Fruit fly (Drosophila melanogaster) whole organism, pupa: Measurements from ENCODE around the gene CG43120.

ENCODE experiments used
- CG10348 ChIP-seq: fragments of 200-800 bp; sonication (Bioruptor generic); IDR thresholded peaks from 2 replicates; pipeline ENCODE4 v1.3.6; 2022; ENCODE audit warnings: missing biosample characterization, missing genetic modification characterization
- CG12605 ChIP-seq: fragments of 200-800 bp; sonication (Bioruptor generic); IDR thresholded peaks from 2 replicates; pipeline ENCODE4 v1.3.6; 2022; ENCODE audit warnings: missing biosample characterization, missing genetic modification characterization
- CG13204 ChIP-seq: fragments of 200-800 bp; sonication (Bioruptor generic); optimal IDR thresholded peaks from 2 replicates; lab custom pipeline; 2018; ENCODE audit warnings: missing biosample characterization, mild to moderate bottlenecking, missing genetic modification characterization, moderate library complexity
- CG14655 ChIP-seq: fragments of 200-800 bp; sonication (Bioruptor generic); optimal IDR thresholded peaks from 3 replicates; lab custom pipeline; 2017; ENCODE audit warnings: mild to moderate bottlenecking, missing biosample characterization, missing genetic modification reagents, missing genetic modification characterization
- CG15710 ChIP-seq: fragments of 200-800 bp; sonication (Bioruptor generic); optimal IDR thresholded peaks from 2 replicates; lab custom pipeline; 2018; ENCODE audit warnings: missing biosample characterization, mild to moderate bottlenecking, missing genetic modification characterization, moderate library complexity
- CG17806 ChIP-seq: fragments of 200-800 bp; sonication (Bioruptor generic); optimal IDR thresholded peaks from 2 replicates; lab custom pipeline; 2018; ENCODE audit warnings: missing biosample characterization, mild to moderate bottlenecking, missing genetic modification characterization, moderate library complexity
- CG32121 ChIP-seq: fragments of 200-800 bp; sonication (Bioruptor generic); IDR thresholded peaks from 2 replicates; pipeline ENCODE4 v1.3.6; 2022; ENCODE audit warnings: missing biosample characterization, missing genetic modification characterization
- CG34367 ChIP-seq: fragments of 200-800 bp; sonication (Bioruptor generic); optimal IDR thresholded peaks from 2 replicates; lab custom pipeline; 2018; ENCODE audit warnings: missing biosample characterization, mild to moderate bottlenecking, missing genetic modification characterization
- CG4496 ChIP-seq: fragments of 200-800 bp; sonication (Bioruptor generic); IDR thresholded peaks from 3 replicates; pipeline ENCODE4 v1.3.6; 2022; ENCODE audit warnings: missing biosample characterization, missing genetic modification characterization
- CG8159 ChIP-seq: fragments of 200-800 bp; sonication (Bioruptor generic); optimal IDR thresholded peaks from 3 replicates; lab custom pipeline; 2018; ENCODE audit warnings: missing biosample characterization, mild to moderate bottlenecking, missing genetic modification characterization, moderate library complexity
- CG8301 ChIP-seq: fragments of 200-800 bp; sonication (Bioruptor generic); optimal IDR thresholded peaks from 2 replicates; lab custom pipeline; 2018; ENCODE audit warnings: missing biosample characterization, mild to moderate bottlenecking, missing genetic modification characterization
- CG9948 ChIP-seq: fragments of 200-800 bp; sonication (Bioruptor generic); optimal IDR thresholded peaks from 2 replicates; lab custom pipeline; 2018; ENCODE audit warnings: missing biosample characterization, mild to moderate bottlenecking, missing genetic modification characterization, moderate library complexity
- D1 ChIP-seq: fragments of 200-800 bp; sonication (Bioruptor generic); optimal IDR thresholded peaks from 2 replicates; lab custom pipeline; 2018; ENCODE audit warnings: missing biosample characterization, mild to moderate bottlenecking, missing genetic modification characterization, moderate library complexity
- EcR ChIP-seq: fragments of 200-800 bp; sonication (Bioruptor generic); optimal IDR thresholded peaks from 3 replicates; lab custom pipeline; 2019; ENCODE audit warnings: missing biosample characterization, missing genetic modification characterization, mild to moderate bottlenecking, moderate library complexity, missing genetic modification reagents
- Ets98B ChIP-seq: fragments of 200-800 bp; sonication (Bioruptor generic); IDR thresholded peaks from 2 replicates; pipeline ENCODE4 v1.3.6; 2022; ENCODE audit warnings: missing biosample characterization, missing genetic modification characterization
- Pif1A ChIP-seq: fragments of 200-800 bp; sonication (Bioruptor generic); optimal IDR thresholded peaks from 3 replicates; lab custom pipeline; 2016; ENCODE audit warnings: missing biosample characterization, missing genetic modification characterization
- Pif1B ChIP-seq: fragments of 200-800 bp; sonication (Bioruptor generic); optimal IDR thresholded peaks from 3 replicates; lab custom pipeline; 2016; ENCODE audit warnings: missing biosample characterization, missing genetic modification characterization
- Snoo ChIP-seq: fragments of 200-800 bp; sonication (Bioruptor generic); optimal IDR thresholded peaks from 3 replicates; lab custom pipeline; 2017; ENCODE audit warnings: missing biosample characterization, mild to moderate bottlenecking, missing genetic modification characterization, inconsistent platforms
- fd96Ca ChIP-seq: fragments of 200-800 bp; sonication (Bioruptor generic); IDR thresholded peaks from 3 replicates; pipeline ENCODE4 v1.3.6; 2022; ENCODE audit warnings: missing biosample characterization, missing genetic modification characterization
- gl ChIP-seq: fragments of 200-800 bp; sonication (Bioruptor generic); optimal IDR thresholded peaks from 2 replicates; lab custom pipeline; 2018; ENCODE audit warnings: missing biosample characterization, mild to moderate bottlenecking, missing genetic modification characterization
- rn ChIP-seq: fragments of 200-800 bp; sonication (Bioruptor generic); IDR thresholded peaks from 2 replicates; pipeline ENCODE4 v1.3.6; 2022; ENCODE audit warnings: missing biosample characterization, missing genetic modification characterization

The CG43120 gene

dm6 chr3L:14381523-14381922 is at the start of gene CG43120:
TSS of gene CG43120 (plus strand) at chr3L:14381913.
- TF ChIP-seq CG10348 (GFP tag; lab: Robert Waterston, UW) (no peak), CG34367 (tag; lab: Kevin White, UChicago) (no peak), Snoo (peak; percentile 15)

- TF ChIP-seq Ets98B: no peak
- TF ChIP-seq CG8301: no peak
- no peak for TF ChIP-seq rn (GFP tag; lab: Robert Waterston, UW)
- no peak for TF ChIP-seq Pif1B (GFP tag; lab: Kevin White, UChicago)
- no peak for TF ChIP-seq Pif1A (GFP tag; lab: Kevin White, UChicago)
- peak; percentile 34 for TF ChIP-seq CG14655 (GFP tag; lab: Kevin White, UChicago)
Measured at dm6 chr3L:14332533-14332932, 49.2 kb upstream of the CG43120 start.

- peak; percentile 52 for TF ChIP-seq CG34367 (tag; lab: Kevin White, UChicago)
- peak; percentile 89 for TF ChIP-seq fd96Ca (GFP tag; lab: Robert Waterston, UW)
- peak; percentile 74 for TF ChIP-seq Pif1B (GFP tag; lab: Kevin White, UChicago)
- TF ChIP-seq CG4496 (GFP tag; lab: Robert Waterston, UW): peak; percentile 91
- TF ChIP-seq Ets98B: peak; percentile 87
- peak; percentile 88 for TF ChIP-seq CG8301
- TF ChIP-seq CG13204: peak; percentile 20
- peak; percentile 76 for TF ChIP-seq rn (GFP tag; lab: Robert Waterston, UW)
- TF ChIP-seq CG10348 (GFP tag; lab: Robert Waterston, UW): no peak
- peak; percentile 63 for TF ChIP-seq gl
- peak; percentile 72 for TF ChIP-seq CG17806
- peak; percentile 88 for TF ChIP-seq CG9948
- TF ChIP-seq CG32121 (GFP tag; lab: Robert Waterston, UW): peak; percentile 74
- TF ChIP-seq Pif1A (GFP tag; lab: Kevin White, UChicago): peak; percentile 82
- TF ChIP-seq Snoo: no peak
- peak; percentile 92 for TF ChIP-seq CG14655 (GFP tag; lab: Kevin White, UChicago)
- TF ChIP-seq EcR (GFP tag; lab: Kevin White, UChicago): no peak
- TF ChIP-seq CG8159 (tag; lab: Kevin White, UChicago): peak; percentile 79
- peak; percentile 55 for TF ChIP-seq D1
- TF ChIP-seq CG12605: peak; percentile 83
- peak; percentile 63 for TF ChIP-seq CG15710 (tag; lab: Kevin White, UChicago)
Measured at dm6 chr3L:14335880-14336279, 45.8 kb upstream of the CG43120 start.

- TF ChIP-seq rn (GFP tag; lab: Robert Waterston, UW) (peak; percentile 82), EcR (GFP tag; lab: Kevin White, UChicago) (peak; percentile 43), CG12605 (peak; percentile 77), Pif1B (GFP tag; lab: Kevin White, UChicago) (peak; percentile 86), CG13204 (peak; percentile 78), Ets98B (peak; percentile 89), CG8159 (tag; lab: Kevin White, UChicago) (peak; percentile 87), Snoo (peak; percentile 63), CG17806 (peak; percentile 88), fd96Ca (GFP tag; lab: Robert Waterston, UW) (peak; percentile 95), CG15710 (tag; lab: Kevin White, UChicago) (peak; percentile 89), CG32121 (GFP tag; lab: Robert Waterston, UW) (peak; percentile 84), CG4496 (GFP tag; lab: Robert Waterston, UW) (peak; percentile 94), CG9948 (peak; percentile 83), gl (peak; percentile 81), CG8301 (peak; percentile 86), CG10348 (GFP tag; lab: Robert Waterston, UW) (peak; percentile 56), CG14655 (GFP tag; lab: Kevin White, UChicago) (peak; percentile 90), D1 (no peak), CG34367 (tag; lab: Kevin White, UChicago) (peak; percentile 86), Pif1A (GFP tag; lab: Kevin White, UChicago) (peak; percentile 95)
Measured at dm6 chr3L:14338886-14339285, 42.8 kb upstream of the CG43120 start.

- no peak for TF ChIP-seq Pif1B (GFP tag; lab: Kevin White, UChicago)
- TF ChIP-seq Snoo: no peak
- no peak for TF ChIP-seq CG17806
- TF ChIP-seq D1: no peak
- TF ChIP-seq CG9948: no peak
- no peak for TF ChIP-seq CG34367 (tag; lab: Kevin White, UChicago)
- TF ChIP-seq CG32121 (GFP tag; lab: Robert Waterston, UW): no peak
- no peak for TF ChIP-seq CG4496 (GFP tag; lab: Robert Waterston, UW)
- no peak for TF ChIP-seq CG10348 (GFP tag; lab: Robert Waterston, UW)
Measured at dm6 chr3L:14343344-14343972, 38.3 kb upstream of the CG43120 start.

- TF ChIP-seq Ets98B (no peak), rn (GFP tag; lab: Robert Waterston, UW) (no peak), CG15710 (tag; lab: Kevin White, UChicago) (peak; percentile 0), CG14655 (GFP tag; lab: Kevin White, UChicago) (peak; percentile 67), gl (no peak), CG8301 (peak; percentile 54), CG8159 (tag; lab: Kevin White, UChicago) (peak; percentile 20), Pif1B (GFP tag; lab: Kevin White, UChicago) (peak; percentile 10), CG17806 (peak; percentile 3)
Measured at dm6 chr3L:14346546-14346945, 35.2 kb upstream of the CG43120 start.
